Fruit fly (Drosophila melanogaster) whole organism, embryonic: ENCODE results near the gene Cpr12A.

Experiments
- Adf1 ChIP-seq: fragments of 200-800 bp; sonication (Bioruptor generic); IDR thresholded peaks from 2 replicates; pipeline ENCODE4 v1.3.6; 2022; ENCODE audit warnings: missing biosample characterization, missing genetic modification characterization
- B-H1 ChIP-seq: fragments of 200-800 bp; sonication (Bioruptor generic); IDR thresholded peaks from 3 replicates; pipeline ENCODE4 v1.3.6; 2022; ENCODE audit warnings: missing biosample characterization, missing genetic modification characterization
- CG10543 ChIP-seq: fragments of 200-800 bp; sonication (Bioruptor generic); optimal IDR thresholded peaks from 3 replicates; lab custom pipeline; 2017; ENCODE audit warnings: missing biosample characterization, mild to moderate bottlenecking, missing genetic modification characterization, moderate library complexity
- CG11695 ChIP-seq: fragments of 200-800 bp; sonication (Bioruptor generic); IDR thresholded peaks from 3 replicates; pipeline ENCODE4 v1.3.6; 2022; ENCODE audit warnings: missing biosample characterization, missing genetic modification characterization
- CG12391 ChIP-seq: fragments of 200-800 bp; sonication (Bioruptor generic); optimal IDR thresholded peaks from 3 replicates; lab custom pipeline; 2018; ENCODE audit warnings: missing biosample characterization, mild to moderate bottlenecking, missing genetic modification characterization, moderate library complexity
- CG15269 ChIP-seq: fragments of 200-800 bp; sonication (Bioruptor generic); optimal IDR thresholded peaks from 2 replicates; lab custom pipeline; 2018; ENCODE audit warnings: missing biosample characterization, mild to moderate bottlenecking, missing genetic modification characterization, moderate library complexity
- CG15696 ChIP-seq: fragments of 200-800 bp; sonication (Bioruptor generic); optimal IDR thresholded peaks from 2 replicates; lab custom pipeline; 2019; ENCODE audit warnings: missing biosample characterization, mild to moderate bottlenecking, missing genetic modification characterization, moderate library complexity
- CG2120 ChIP-seq: fragments of 200-800 bp; sonication (Bioruptor generic); optimal IDR thresholded peaks from 3 replicates; lab custom pipeline; 2016; ENCODE audit warnings: missing biosample characterization, missing genetic modification characterization
- CG2129 ChIP-seq: fragments of 200-800 bp; sonication (Bioruptor generic); IDR thresholded peaks from 2 replicates; pipeline ENCODE4 v1.3.6; 2022; ENCODE audit warnings: missing biosample characterization, missing genetic modification characterization; ENCODE audit not compliant: partially characterized antibody
- CG32767 ChIP-seq: fragments of 200-800 bp; sonication (Bioruptor generic); IDR thresholded peaks from 2 replicates; pipeline ENCODE4 v1.3.6; 2022; ENCODE audit warnings: missing biosample characterization, missing genetic modification characterization
- CG3726 ChIP-seq: fragments of 200-800 bp; sonication (Bioruptor generic); IDR thresholded peaks from 3 replicates; pipeline ENCODE4, ENCODE4 v1.3.6; 2022; ENCODE audit warnings: missing biosample characterization, missing genetic modification characterization
- CG4424 ChIP-seq: fragments of 200-800 bp; sonication (Bioruptor generic); optimal IDR thresholded peaks from 3 replicates; lab custom pipeline; 2016; ENCODE audit warnings: missing biosample characterization, missing genetic modification characterization
- CG4707 ChIP-seq: fragments of 200-800 bp; sonication (Bioruptor generic); optimal IDR thresholded peaks from 2 replicates; lab custom pipeline; 2018; ENCODE audit warnings: missing biosample characterization, mild to moderate bottlenecking, missing genetic modification characterization, moderate library complexity
- CG6175 ChIP-seq: fragments of 200-800 bp; sonication (Bioruptor generic); IDR thresholded peaks from 3 replicates; pipeline ENCODE4 v1.3.6; 2022; ENCODE audit warnings: missing biosample characterization, missing genetic modification characterization
- CG7987 ChIP-seq: fragments of 200-800 bp; sonication (Bioruptor generic); optimal IDR thresholded peaks from 2 replicates; lab custom pipeline; 2018; ENCODE audit warnings: missing biosample characterization, mild to moderate bottlenecking, missing genetic modification characterization, moderate library complexity
- CG8089 ChIP-seq: fragments of 200-800 bp; sonication (Bioruptor generic); optimal IDR thresholded peaks from 3 replicates; lab custom pipeline; 2016; ENCODE audit warnings: missing biosample characterization, missing genetic modification characterization
- CG9215 ChIP-seq: fragments of 200-800 bp; sonication (Bioruptor generic); IDR thresholded peaks from 2 replicates; pipeline ENCODE4 v1.3.6; 2022; ENCODE audit warnings: missing biosample characterization, missing genetic modification characterization
- CG9797 ChIP-seq: fragments of 200-800 bp; sonication (Bioruptor generic); optimal IDR thresholded peaks from 3 replicates; lab custom pipeline; 2018; ENCODE audit warnings: missing biosample characterization, mild to moderate bottlenecking, missing genetic modification characterization
- Camta ChIP-seq: fragments of 200-800 bp; sonication (Bioruptor generic); optimal IDR thresholded peaks from 2 replicates; lab custom pipeline; 2016; ENCODE audit warnings: missing biosample characterization, missing genetic modification characterization
- Dfd ChIP-seq, 2 experiments: fragments of >200 bp; optimal IDR thresholded peaks; 2 replicates each; lab custom pipeline; 2017; ENCODE audit warnings: missing biosample characterization in 2 of 2, missing genetic modification characterization in 2 of 2
- Dref ChIP-seq: fragments of 200-800 bp; sonication (Bioruptor generic); IDR thresholded peaks from 2 replicates; pipeline ENCODE4 v1.3.6; 2022; ENCODE audit warnings: missing biosample characterization, missing genetic modification characterization
- Eip74EF ChIP-seq, 2 experiments: fragments of 200-800 bp in 1 of 2; fragments of >200 bp in 1 of 2; sonication (Bioruptor generic) in 1 of 2; optimal IDR thresholded peaks; 2 replicates each; lab custom pipeline; 2017 to 2019; ENCODE audit warnings: missing biosample characterization in 2 of 2, missing genetic modification characterization in 2 of 2, mild to moderate bottlenecking in 1 of 2, moderate library complexity in 1 of 2
- GATAe ChIP-seq: fragments of 200-800 bp; sonication (Bioruptor generic); conservative IDR thresholded peaks from 2 replicates; pipeline ENCODE4 v1.3.6; 2022; ENCODE audit warnings: missing biosample characterization, missing genetic modification characterization
- Hr3 ChIP-seq: fragments of 200-800 bp; sonication (Bioruptor generic); optimal IDR thresholded peaks from 3 replicates; lab custom pipeline; 2016; ENCODE audit warnings: missing biosample characterization, missing genetic modification characterization
- Kr ChIP-seq: fragments of 200-800 bp; sonication (Bioruptor generic); optimal IDR thresholded peaks from 2 replicates; lab custom pipeline; 2017; ENCODE audit warnings: missing biosample characterization, mild to moderate bottlenecking, missing genetic modification characterization
- Mad ChIP-seq: fragments of 200-800 bp; sonication (Bioruptor generic); optimal IDR thresholded peaks from 2 replicates; lab custom pipeline; 2016; ENCODE audit warnings: missing biosample characterization, missing genetic modification characterization
- Six4 ChIP-seq: fragments of 200-800 bp; sonication (Bioruptor generic); optimal IDR thresholded peaks from 2 replicates; lab custom pipeline; 2016; ENCODE audit warnings: missing biosample characterization, missing genetic modification characterization
- Sox100B ChIP-seq: fragments of 200-800 bp; sonication (Bioruptor generic); optimal IDR thresholded peaks from 3 replicates; lab custom pipeline; 2018; ENCODE audit warnings: missing biosample characterization, mild to moderate bottlenecking, missing genetic modification characterization
- Stat92E ChIP-seq, 3 experiments: fragments of >200 bp in 2 of 3; fragments of 200-800 bp in 1 of 3; sonication (Bioruptor generic) in 1 of 3; optimal IDR thresholded peaks; 2 replicates each; lab custom pipeline; 2017 to 2019; ENCODE audit warnings: missing biosample characterization in 3 of 3, missing genetic modification characterization in 3 of 3, mild to moderate bottlenecking in 1 of 3, moderate library complexity in 1 of 3
- ash1 ChIP-seq: fragments of 200-800 bp; sonication (Bioruptor generic); optimal IDR thresholded peaks from 2 replicates; lab custom pipeline; 2018; ENCODE audit warnings: missing biosample characterization, mild to moderate bottlenecking, missing genetic modification characterization
- bcd ChIP-seq: fragments of 200-800 bp; sonication (Bioruptor generic); optimal IDR thresholded peaks from 2 replicates; lab custom pipeline; 2017; ENCODE audit warnings: missing biosample characterization, mild to moderate bottlenecking, missing genetic modification characterization
- cad ChIP-seq: fragments of >200 bp; optimal IDR thresholded peaks from 2 replicates; lab custom pipeline; 2017; ENCODE audit warnings: missing biosample characterization, missing genetic modification characterization
- chn ChIP-seq: fragments of 200-800 bp; sonication (Bioruptor generic); optimal IDR thresholded peaks from 2 replicates; lab custom pipeline; 2016; ENCODE audit warnings: missing biosample characterization, missing genetic modification characterization
- croc ChIP-seq: fragments of 200-800 bp; sonication (Bioruptor generic); conservative IDR thresholded peaks from 3 replicates; pipeline ENCODE4 v1.3.6; 2022; ENCODE audit warnings: missing biosample characterization, missing genetic modification characterization
- dimm ChIP-seq: fragments of 200-800 bp; sonication (Bioruptor generic); IDR thresholded peaks from 2 replicates; pipeline ENCODE4 v1.3.6; 2022; ENCODE audit warnings: missing biosample characterization, missing genetic modification characterization
- ewg ChIP-seq: fragments of 200-800 bp; sonication (Bioruptor generic); optimal IDR thresholded peaks from 3 replicates; lab custom pipeline; 2017; ENCODE audit warnings: mild to moderate bottlenecking, missing biosample characterization, missing genetic modification reagents, missing genetic modification characterization
- exex ChIP-seq: fragments of 200-800 bp; sonication (Bioruptor generic); optimal IDR thresholded peaks from 4 replicates; lab custom pipeline; 2018; ENCODE audit warnings: missing biosample characterization, mild to moderate bottlenecking, missing genetic modification characterization, moderate library complexity
- fd64A ChIP-seq: fragments of 200-800 bp; sonication (Bioruptor generic); optimal IDR thresholded peaks from 3 replicates; lab custom pipeline; 2018; ENCODE audit warnings: missing biosample characterization, mild to moderate bottlenecking, missing genetic modification characterization
- hkb ChIP-seq, 2 experiments: fragments of 200-800 bp in 1 of 2; fragments of >200 bp in 1 of 2; sonication (Bioruptor generic) in 1 of 2; IDR thresholded peaks in 1 of 2; optimal IDR thresholded peaks in 1 of 2; 2 replicates each; pipeline versions ENCODE4 v1.3.6 to Lab custom; 2017 to 2022; ENCODE audit warnings: missing biosample characterization in 1 of 2, missing genetic modification characterization in 1 of 2
- jigr1 ChIP-seq: fragments of 200-800 bp; sonication (Bioruptor generic); IDR thresholded peaks from 3 replicates; pipeline ENCODE4 v1.3.6; 2022; ENCODE audit warnings: missing biosample characterization, missing genetic modification characterization
- mam ChIP-seq: fragments of 200-800 bp; sonication (Bioruptor generic); optimal IDR thresholded peaks from 3 replicates; lab custom pipeline; 2016; ENCODE audit warnings: missing biosample characterization, missing genetic modification characterization
- pros ChIP-seq: fragments of 200-800 bp; sonication (Bioruptor generic); optimal IDR thresholded peaks from 3 replicates; lab custom pipeline; 2019; ENCODE audit warnings: missing biosample characterization, mild to moderate bottlenecking, missing genetic modification characterization, moderate library complexity
- pzg ChIP-seq: fragments of 200-800 bp; sonication (Bioruptor generic); optimal IDR thresholded peaks from 3 replicates; lab custom pipeline; 2018; ENCODE audit warnings: missing biosample characterization, mild to moderate bottlenecking, missing genetic modification characterization, moderate library complexity
- ro ChIP-seq: fragments of 200-800 bp; sonication (Bioruptor generic); IDR thresholded peaks from 2 replicates; pipeline ENCODE4 v1.3.6; 2022; ENCODE audit warnings: missing biosample characterization, missing genetic modification characterization
- stwl ChIP-seq: fragments of 200-800 bp; sonication (Bioruptor generic); optimal IDR thresholded peaks from 3 replicates; lab custom pipeline; 2018; ENCODE audit warnings: missing biosample characterization, mild to moderate bottlenecking, missing genetic modification characterization, moderate library complexity
- trem ChIP-seq: fragments of 200-800 bp; optimal IDR thresholded peaks from 3 replicates; lab custom pipeline; 2019; ENCODE audit warnings: missing biosample characterization, mild to moderate bottlenecking, missing genetic modification characterization, moderate library complexity
- tup ChIP-seq: fragments of 200-800 bp; sonication (Bioruptor generic); optimal IDR thresholded peaks from 2 replicates; lab custom pipeline; 2016; ENCODE audit warnings: missing biosample characterization, mild to moderate bottlenecking, missing genetic modification characterization, moderate library complexity
- yki ChIP-seq: fragments of >200 bp; optimal IDR thresholded peaks from 3 replicates; lab custom pipeline; 2018

Cpr12A gene

DNA sequence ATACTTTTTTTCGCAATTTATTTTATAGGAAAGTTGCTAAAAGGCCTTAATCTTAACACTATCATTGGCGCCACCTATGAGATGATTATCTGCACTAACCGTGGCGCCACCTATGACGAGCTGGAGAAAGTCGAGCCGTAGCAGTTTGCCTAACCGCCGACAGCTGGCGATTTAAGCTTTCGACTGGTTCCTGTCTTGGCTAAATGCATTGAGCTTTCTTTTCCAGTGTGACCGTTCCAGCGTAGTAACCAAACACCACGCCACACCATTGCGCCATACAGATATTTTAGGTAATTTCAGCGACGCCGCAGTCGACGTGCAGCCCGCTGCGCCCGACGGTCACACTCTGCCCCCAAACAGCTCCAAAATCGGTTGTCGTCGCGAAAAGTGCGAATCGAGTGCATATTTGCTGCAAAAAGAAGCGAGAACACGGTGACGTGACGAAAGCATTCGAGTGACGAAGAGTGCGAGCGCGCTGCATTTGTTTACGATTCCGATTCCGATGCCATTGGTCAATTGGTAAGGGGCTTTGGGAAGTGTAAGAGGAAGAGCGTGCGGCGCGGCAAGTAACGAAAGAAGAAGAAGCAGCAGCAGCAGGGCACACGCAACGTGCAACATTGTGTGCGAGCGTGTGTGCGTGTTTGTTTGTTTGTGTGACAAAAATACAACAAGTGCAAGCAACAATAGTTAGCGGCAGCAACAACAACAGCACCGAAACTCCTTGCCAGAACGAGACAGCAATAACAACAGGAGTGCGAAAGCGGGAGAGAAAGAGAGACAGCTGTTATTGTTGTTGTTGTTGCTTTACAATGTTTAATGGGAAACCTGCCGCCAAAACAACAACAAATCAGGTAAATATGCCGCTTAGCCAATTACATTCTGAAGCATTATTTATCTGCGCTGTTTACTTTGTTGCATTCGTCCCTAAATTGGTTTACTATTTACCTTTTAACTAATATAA is 20.3 kb downstream of the Cpr12A start, which contains the start of the genes CG46311 and Tpst (continued):
- TF ChIP-seq CG15696 (tag; lab: Kevin White, UChicago), result peak; percentile 74
- no peak; the same call in 2 of the 3 replicates for TF ChIP-seq B-H1 (GFP tag; lab: Robert Waterston, UW)
- TF ChIP-seq CG8089 (GFP tag; lab: Kevin White, UChicago), result peak; percentile 66
- TF ChIP-seq cad (GFP tag; lab: Kevin White, UChicago), result no peak
- TF ChIP-seq mam (GFP tag; lab: Kevin White, UChicago), result peak; percentile 64
- TF ChIP-seq bcd (GFP tag; lab: Kevin White, UChicago), result peak; percentile 54
- TF ChIP-seq CG4424 (GFP tag; lab: Kevin White, UChicago), result peak; percentile 68
- TF ChIP-seq CG11695 (GFP tag; lab: Robert Waterston, UW), result no peak
- peak; percentile 33 for TF ChIP-seq CG15269 (tag; lab: Kevin White, UChicago)
- peak; percentile 54 for TF ChIP-seq Hr3 (GFP tag; lab: Kevin White, UChicago)
- TF ChIP-seq CG4707, result peak; percentile 27
- peak; percentile 62 for TF ChIP-seq CG2120
- TF ChIP-seq ro, result no peak
- TF ChIP-seq CG10543 (GFP tag; lab: Kevin White, UChicago), result peak; percentile 10
- peak; percentile 26; the same call in 1 of the 3 replicates for TF ChIP-seq jigr1
- peak; percentile 30 for TF ChIP-seq Camta
- peak; percentile 89 for TF ChIP-seq Adf1 (GFP tag; lab: Robert Waterston, UW)
- peak; percentile 98 for TF ChIP-seq pzg
- TF ChIP-seq pros, result no peak
- no peak for TF ChIP-seq tup (GFP tag; lab: Kevin White, UChicago)
- peak; percentile 53 for TF ChIP-seq stwl (tag; lab: Kevin White, UChicago)
- TF ChIP-seq CG32767 (GFP tag; lab: Robert Waterston, UW), result no peak
- peak in 1 of 3 experiments; percentile 59 for TF ChIP-seq Stat92E (GFP tag; optimal IDR thresholded peaks at IDR 0.05; lab: Kevin White, UChicago)
- TF ChIP-seq chn (GFP tag; lab: Kevin White, UChicago), result peak; percentile 36
- TF ChIP-seq CG9797 (GFP tag; lab: Kevin White, UChicago), result peak; percentile 100
- TF ChIP-seq hkb (optimal IDR thresholded peaks at IDR 0.05; lab: Kevin White, UChicago), result no peak
- TF ChIP-seq hkb (GFP tag; IDR thresholded peaks at IDR 0.05; lab: Robert Waterston, UW), result 0 out of 2 replicates have a peak, but pooled peaks have one; percentile 25
- TF ChIP-seq trem (tag; lab: Kevin White, UChicago), result peak; percentile 43
- peak; percentile 13; the same call in 1 of the 3 replicates for TF ChIP-seq croc (GFP tag; lab: Robert Waterston, UW)
- TF ChIP-seq exex (tag; lab: Kevin White, UChicago), result no peak
- TF ChIP-seq CG6175 (GFP tag; lab: Robert Waterston, UW), result peak; percentile 79; the same call in 2 of the 3 replicates
- TF ChIP-seq dimm, result no peak
- TF ChIP-seq Sox100B, result no peak
- no peak for TF ChIP-seq GATAe
- TF ChIP-seq Six4 (GFP tag; lab: Kevin White, UChicago), result peak; percentile 41
- TF ChIP-seq ash1 (GFP tag; lab: Kevin White, UChicago), result no peak
- TF ChIP-seq CG7987, result peak; percentile 2
- TF ChIP-seq Mad (GFP tag; lab: Kevin White, UChicago), result peak; percentile 35
- TF ChIP-seq yki (lab: Kevin White, UChicago), result peak; percentile 23
- TF ChIP-seq Dfd (GFP tag; optimal IDR thresholded peaks at IDR 0.05; lab: Kevin White, UChicago), result no peak
- peak; percentile 23 for TF ChIP-seq ewg
- no peak for TF ChIP-seq CG2129 (GFP tag; lab: Robert Waterston, UW)
- TF ChIP-seq CG12391, result no peak
- no peak for TF ChIP-seq CG3726
- TF ChIP-seq fd64A (GFP tag; lab: Kevin White, UChicago), result no peak
- TF ChIP-seq CG9215 (GFP tag; lab: Robert Waterston, UW), result peak; percentile 10
- TF ChIP-seq Dref (GFP tag; lab: Robert Waterston, UW), result peak; percentile 44; the same call in 1 of the 2 replicates
- TF ChIP-seq Kr (GFP tag; lab: Kevin White, UChicago), result no peak
- TF ChIP-seq Eip74EF (GFP tag; optimal IDR thresholded peaks at IDR 0.05; lab: Kevin White, UChicago), result no peak
